Worm (Caenorhabditis elegans): ENCODE measurements around the gene F20C5.5.

Gene F20C5.5

DNA sequence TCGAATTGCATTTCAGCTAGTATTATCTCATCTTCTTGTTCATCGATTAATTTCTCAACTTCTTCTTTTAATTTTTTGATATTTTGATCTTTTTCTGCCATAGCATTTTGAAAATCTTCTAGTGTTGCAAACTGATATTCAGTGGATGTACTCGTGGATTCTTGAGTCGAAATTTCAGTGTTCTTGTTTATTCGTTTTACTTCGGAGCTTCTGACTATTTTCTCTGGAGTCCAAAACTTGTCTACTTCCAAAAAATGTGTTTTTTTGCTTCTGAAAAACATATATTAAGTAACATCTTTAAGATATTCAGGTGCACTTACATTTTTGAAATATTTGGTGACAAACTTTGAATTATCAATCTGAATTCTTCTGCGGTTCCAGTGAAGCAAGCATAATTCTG lies at the start of gene F20C5.5:
Gene F20C5.5, minus strand, starts transcription at position 101 of the 400 bp plus-strand sequence.
- TF ChIP-seq hnd-1 (tag; optimal IDR thresholded peaks at IDR 0.05) (no peak), tbx-11 (GFP tag; IDR thresholded peaks at IDR 0.05) (no peak), tra-4 (tag; optimal IDR thresholded peaks at IDR 0.05) (no peak), ceh-36 (tag; optimal IDR thresholded peaks at IDR 0.05) (no peak), hmg-4 (GFP tag; optimal IDR thresholded peaks at IDR 0.05) (no peak), sea-1 (GFP tag; conservative IDR thresholded peaks at IDR 0.05) (no peak), scrt-1 (GFP tag; IDR thresholded peaks at IDR 0.05) (no peak), F13C5.2 (tag; optimal IDR thresholded peaks at IDR 0.05) (no peak), ama-1 (optimal IDR thresholded peaks at IDR 0.05) (no peak), flt-1 (GFP tag; IDR thresholded peaks at IDR 0.05) (no peak), ets-7 (tag; optimal IDR thresholded peaks at IDR 0.05) (no peak)

DNA sequence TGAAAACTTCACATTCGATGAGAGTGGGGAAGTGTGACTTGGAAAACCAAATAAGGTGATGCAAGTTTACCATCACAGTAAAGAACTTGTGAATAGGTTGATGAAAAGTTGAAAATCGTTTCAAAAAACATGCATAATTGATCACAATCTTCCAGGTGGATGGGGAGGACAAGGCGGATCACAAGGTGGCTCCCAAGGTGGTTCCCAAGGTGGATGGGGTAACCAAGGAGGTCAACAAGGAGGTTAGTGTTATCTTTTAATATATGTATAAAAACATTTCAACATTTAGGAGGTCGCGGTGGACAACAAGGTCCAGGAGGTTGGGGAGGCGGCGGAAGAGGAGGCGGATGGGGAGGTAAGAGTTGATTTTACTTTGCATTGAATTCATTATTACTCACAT lies 48.2 kb upstream of the F20C5.5 start, which contains the start of gene T28C6.10:
Gene T28C6.10, plus strand, starts transcription at position 301 of the 400 bp plus-strand sequence.
- TF ChIP-seq tra-4 (tag; optimal IDR thresholded peaks at IDR 0.05), result no peak
- no peak for TF ChIP-seq ceh-36 (tag; optimal IDR thresholded peaks at IDR 0.05)
- no peak for TF ChIP-seq ama-1 (optimal IDR thresholded peaks at IDR 0.05)
- no peak for TF ChIP-seq aly-1 (tag; optimal IDR thresholded peaks at IDR 0.05)
- no peak for TF ChIP-seq pes-1 (GFP tag; IDR thresholded peaks at IDR 0.05)
- TF ChIP-seq tbx-37 (GFP tag; conservative IDR thresholded peaks at IDR 0.05), result no peak

ce11 chrIV:8816617-8817016 lies 47.2 kb upstream of the F20C5.5 start:
- TF ChIP-seq pes-1 (GFP tag; IDR thresholded peaks at IDR 0.05) (no peak), tbx-37 (GFP tag; conservative IDR thresholded peaks at IDR 0.05) (no peak), hnd-1 (tag; optimal IDR thresholded peaks at IDR 0.05) (no peak), flt-1 (GFP tag; IDR thresholded peaks at IDR 0.05) (no peak), tra-4 (tag; optimal IDR thresholded peaks at IDR 0.05) (no peak), ceh-36 (tag; optimal IDR thresholded peaks at IDR 0.05) (no peak), F13C5.2 (tag; optimal IDR thresholded peaks at IDR 0.05) (no peak), sea-1 (GFP tag; conservative IDR thresholded peaks at IDR 0.05) (no peak), B0310.2 (tag; optimal IDR thresholded peaks at IDR 0.05) (no peak), tbx-11 (GFP tag; IDR thresholded peaks at IDR 0.05) (no peak), scrt-1 (GFP tag; IDR thresholded peaks at IDR 0.05) (no peak), hmbx-1 (tag; optimal IDR thresholded peaks at IDR 0.05) (no peak), aly-1 (tag; optimal IDR thresholded peaks at IDR 0.05) (no peak), hmg-4 (GFP tag; optimal IDR thresholded peaks at IDR 0.05) (no peak), ets-7 (tag; optimal IDR thresholded peaks at IDR 0.05) (no peak), ama-1 (optimal IDR thresholded peaks at IDR 0.05) (no peak), ceh-13 (GFP tag; optimal IDR thresholded peaks at IDR 0.05) (no peak)

- TF ChIP-seq tbx-37 (GFP tag; conservative IDR thresholded peaks at IDR 0.05) (no peak), scrt-1 (GFP tag; IDR thresholded peaks at IDR 0.05) (no peak), ama-1 (optimal IDR thresholded peaks at IDR 0.05) (no peak), aly-1 (tag; optimal IDR thresholded peaks at IDR 0.05) (no peak), hnd-1 (tag; optimal IDR thresholded peaks at IDR 0.05) (no peak), tra-4 (tag; optimal IDR thresholded peaks at IDR 0.05) (no peak), ceh-13 (GFP tag; optimal IDR thresholded peaks at IDR 0.05) (no peak), hmg-4 (GFP tag; optimal IDR thresholded peaks at IDR 0.05) (no peak), pes-1 (GFP tag; IDR thresholded peaks at IDR 0.05) (no peak), sea-1 (GFP tag; conservative IDR thresholded peaks at IDR 0.05) (no peak), ets-7 (tag; optimal IDR thresholded peaks at IDR 0.05) (no peak), flt-1 (GFP tag; IDR thresholded peaks at IDR 0.05) (no peak), tbx-11 (GFP tag; IDR thresholded peaks at IDR 0.05) (no peak), B0310.2 (tag; optimal IDR thresholded peaks at IDR 0.05) (no peak), hmbx-1 (tag; optimal IDR thresholded peaks at IDR 0.05) (no peak), F13C5.2 (tag; optimal IDR thresholded peaks at IDR 0.05) (no peak), ceh-36 (tag; optimal IDR thresholded peaks at IDR 0.05) (no peak)
Observed at ce11 chrIV:8816029-8816428, 46.6 kb upstream of the F20C5.5 start, which contains the start of gene grsp-2. Gene grsp-2, plus strand, starts transcription at chrIV:8816329.

DNA sequence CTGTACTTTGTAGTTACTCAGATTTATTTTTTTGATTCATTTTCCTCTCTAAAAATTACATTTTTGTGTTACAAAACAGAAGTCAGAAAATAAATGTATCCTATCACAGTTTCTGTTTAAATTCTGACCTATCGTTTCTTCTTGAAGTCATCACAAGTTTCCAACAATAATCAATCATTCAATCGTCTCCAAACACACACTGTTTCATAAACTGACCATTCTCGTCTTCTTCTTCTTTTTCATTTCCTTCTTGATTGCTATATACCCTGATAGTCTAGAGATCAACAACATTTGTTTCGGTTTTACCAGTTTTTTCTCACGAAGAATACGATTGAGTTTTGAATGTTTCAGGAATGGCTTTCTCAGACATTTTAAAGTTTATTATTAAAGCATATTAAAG lies 45.7 kb upstream of the F20C5.5 start:
- TF ChIP-seq ama-1 (optimal IDR thresholded peaks at IDR 0.05), result no peak
- TF ChIP-seq F13C5.2 (tag; optimal IDR thresholded peaks at IDR 0.05), result no peak
- TF ChIP-seq tbx-37 (GFP tag; conservative IDR thresholded peaks at IDR 0.05), result no peak

DNA sequence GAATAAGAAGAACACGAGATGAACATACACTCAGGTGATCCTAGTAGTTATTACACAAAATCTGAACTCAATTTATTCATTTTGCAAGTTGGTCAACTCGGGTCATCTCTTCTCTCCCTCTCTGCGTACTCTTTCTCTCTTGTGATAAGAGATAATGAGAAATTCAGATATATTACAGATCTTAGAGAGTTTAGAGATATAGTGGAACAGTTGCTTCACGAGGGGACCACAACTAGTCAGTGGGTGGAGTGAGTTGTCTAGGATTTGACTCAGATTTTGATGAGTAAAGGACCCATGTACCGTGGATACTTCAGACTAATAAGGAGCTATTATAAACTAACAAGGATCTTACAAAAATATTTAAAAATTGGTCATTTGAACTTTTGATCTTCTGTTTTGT lies 44.2 kb upstream of the F20C5.5 start, which contains the start of gene exc-5:
Gene exc-5, minus strand, starts transcription at position 57 of the 400 bp plus-strand sequence.
- TF ChIP-seq ceh-13 (GFP tag; optimal IDR thresholded peaks at IDR 0.05), result no peak
- no peak for TF ChIP-seq ceh-36 (tag; optimal IDR thresholded peaks at IDR 0.05)

DNA sequence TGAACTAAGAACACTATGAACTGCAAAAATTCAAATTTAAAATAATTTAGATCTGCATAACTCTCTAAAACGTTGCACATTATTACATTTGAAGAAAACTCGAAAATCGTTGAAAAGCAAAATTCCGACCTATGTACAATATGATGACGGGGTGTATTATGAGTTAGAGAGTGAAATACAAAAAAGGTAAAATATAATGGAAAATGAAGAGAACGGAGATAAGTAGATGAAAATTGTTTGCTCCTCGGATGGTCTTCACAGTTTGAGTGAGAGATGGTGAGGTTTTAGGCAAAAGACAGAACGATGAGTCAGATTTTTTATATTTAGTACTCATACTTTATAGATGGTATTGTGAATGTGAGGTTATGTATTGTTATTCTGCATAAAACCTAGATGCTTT lies 37.9 kb upstream of the F20C5.5 start:
- TF ChIP-seq ets-7 (tag; optimal IDR thresholded peaks at IDR 0.05), result no peak
- no peak for TF ChIP-seq ama-1 (optimal IDR thresholded peaks at IDR 0.05)
- no peak for TF ChIP-seq hnd-1 (tag; optimal IDR thresholded peaks at IDR 0.05)
- TF ChIP-seq sea-1 (GFP tag; conservative IDR thresholded peaks at IDR 0.05), result no peak
- TF ChIP-seq pes-1 (GFP tag; IDR thresholded peaks at IDR 0.05), result no peak
- no peak for TF ChIP-seq ceh-36 (tag; optimal IDR thresholded peaks at IDR 0.05)
- TF ChIP-seq hmg-4 (GFP tag; optimal IDR thresholded peaks at IDR 0.05), result no peak
- no peak for TF ChIP-seq scrt-1 (GFP tag; IDR thresholded peaks at IDR 0.05)
- no peak for TF ChIP-seq tbx-37 (GFP tag; conservative IDR thresholded peaks at IDR 0.05)
- no peak for TF ChIP-seq ceh-13 (GFP tag; optimal IDR thresholded peaks at IDR 0.05)
- no peak for TF ChIP-seq aly-1 (tag; optimal IDR thresholded peaks at IDR 0.05)
- no peak for TF ChIP-seq F13C5.2 (tag; optimal IDR thresholded peaks at IDR 0.05)
- TF ChIP-seq hmbx-1 (tag; optimal IDR thresholded peaks at IDR 0.05), result no peak
- no peak for TF ChIP-seq flt-1 (GFP tag; IDR thresholded peaks at IDR 0.05)
- TF ChIP-seq tra-4 (tag; optimal IDR thresholded peaks at IDR 0.05), result no peak
- TF ChIP-seq B0310.2 (tag; optimal IDR thresholded peaks at IDR 0.05), result no peak
- no peak for TF ChIP-seq tbx-11 (GFP tag; IDR thresholded peaks at IDR 0.05)

ce11 chrIV:8798255-8798654 lies 28.8 kb upstream of the F20C5.5 start, which contains the start of gene clec-182:
Gene clec-182, minus strand, starts transcription at chrIV:8798355.
- TF ChIP-seq B0310.2 (tag; optimal IDR thresholded peaks at IDR 0.05) (no peak), sea-1 (GFP tag; conservative IDR thresholded peaks at IDR 0.05) (no peak), ama-1 (optimal IDR thresholded peaks at IDR 0.05) (no peak), hmbx-1 (tag; optimal IDR thresholded peaks at IDR 0.05) (no peak), pes-1 (GFP tag; IDR thresholded peaks at IDR 0.05) (no peak), scrt-1 (GFP tag; IDR thresholded peaks at IDR 0.05) (no peak), tbx-11 (GFP tag; IDR thresholded peaks at IDR 0.05) (no peak), tra-4 (tag; optimal IDR thresholded peaks at IDR 0.05) (no peak), flt-1 (GFP tag; IDR thresholded peaks at IDR 0.05) (no peak), hmg-4 (GFP tag; optimal IDR thresholded peaks at IDR 0.05) (no peak), ceh-36 (tag; optimal IDR thresholded peaks at IDR 0.05) (no peak), F13C5.2 (tag; optimal IDR thresholded peaks at IDR 0.05) (no peak)

Measured in whole organism, early embryonic.